Worm (Caenorhabditis elegans) whole organism, young adult: Measurements from ENCODE around the gene ZK829.7.

Experiments used
- B0336.3 ChIP-seq: fragments of 200-800 bp; sonication (Bioruptor generic); IDR thresholded peaks from 2 replicates; pipeline ENCODE4 v1.3.6; 2022; ENCODE audit warnings: missing genetic modification characterization, missing compliant biosample characterization
- F23B12.7 ChIP-seq: sonication (generic microtip); optimal IDR thresholded peaks from 2 replicates; lab custom pipeline; 2017; ENCODE audit warnings: missing genetic modification characterization, mild to moderate bottlenecking, missing compliant biosample characterization, antibody characterized with exemption, moderate library complexity; ENCODE audit not compliant: insufficient read depth
- F39B2.1 ChIP-seq: fragments of 200-800 bp; sonication (Bioruptor generic); IDR thresholded peaks from 2 replicates; pipeline ENCODE4 v1.3.6; 2022; ENCODE audit warnings: missing genetic modification reagents, missing genetic modification characterization, missing compliant biosample characterization
- F49E8.2 ChIP-seq: sonication (generic microtip); optimal IDR thresholded peaks from 3 replicates; lab custom pipeline; 2017; ENCODE audit warnings: missing genetic modification characterization, mild to moderate bottlenecking, missing compliant biosample characterization, antibody characterized with exemption, moderate library complexity; ENCODE audit not compliant: insufficient read depth
- K12H6.12 ChIP-seq: fragments of 200-800 bp; sonication (Bioruptor generic); optimal IDR thresholded peaks from 2 replicates; lab custom pipeline; 2018; ENCODE audit warnings: mild to moderate bottlenecking, missing genetic modification characterization, missing compliant biosample characterization
- T26A5.8 ChIP-seq: sonication (generic microtip); optimal IDR thresholded peaks from 2 replicates; lab custom pipeline; 2016; ENCODE audit warnings: missing genetic modification characterization, missing compliant biosample characterization
- Y53F4B.3 ChIP-seq: fragments of 200-800 bp; sonication (Bioruptor generic); IDR thresholded peaks from 2 replicates; pipeline ENCODE4 v1.3.6; 2022; ENCODE audit warnings: missing genetic modification reagents, missing genetic modification characterization, missing compliant biosample characterization
- Y56A3A.18 ChIP-seq: fragments of 200-800 bp; sonication (Bioruptor generic); IDR thresholded peaks from 2 replicates; pipeline ENCODE4 v1.3.6; 2022; ENCODE audit warnings: missing genetic modification reagents, missing genetic modification characterization, missing compliant biosample characterization
- atf-7 ChIP-seq: sonication (generic microtip); optimal IDR thresholded peaks from 2 replicates; lab custom pipeline; 2017; ENCODE audit warnings: mild to moderate bottlenecking, missing genetic modification characterization, missing compliant biosample characterization
- bed-1 ChIP-seq: fragments of 200-800 bp; sonication (Bioruptor generic); IDR thresholded peaks from 2 replicates; pipeline ENCODE4 v1.3.6; 2022; ENCODE audit warnings: missing genetic modification reagents, missing genetic modification characterization, missing compliant biosample characterization
- cebp-1 ChIP-seq, 2 experiments: fragments of 200-800 bp in 1 of 2; sonication (Bioruptor generic) in 1 of 2; sonication (generic microtip) in 1 of 2; IDR thresholded peaks in 1 of 2; optimal IDR thresholded peaks in 1 of 2; 2 replicates each; pipeline versions ENCODE4 v1.3.6 to Lab custom; 2017 to 2022; ENCODE audit warnings: missing compliant biosample characterization in 2 of 2, missing genetic modification characterization in 2 of 2, mild to moderate bottlenecking in 1 of 2, missing genetic modification reagents in 1 of 2, moderate library complexity in 1 of 2
- ceh-100 ChIP-seq: fragments of 200-800 bp; sonication (Bioruptor generic); IDR thresholded peaks from 2 replicates; pipeline ENCODE4 v1.3.6; 2022; ENCODE audit warnings: missing genetic modification reagents, missing genetic modification characterization, missing compliant biosample characterization
- ceh-27 ChIP-seq: fragments of 200-800 bp; sonication (Bioruptor generic); optimal IDR thresholded peaks from 2 replicates; lab custom pipeline; 2018; ENCODE audit warnings: mild to moderate bottlenecking, missing genetic modification characterization, moderate library complexity, missing compliant biosample characterization
- ceh-40 ChIP-seq: fragments of 200-800 bp; sonication (Bioruptor generic); IDR thresholded peaks from 2 replicates; pipeline ENCODE4 v1.3.6; 2022; ENCODE audit warnings: missing genetic modification characterization, missing compliant biosample characterization
- ceh-58 ChIP-seq: fragments of 200-800 bp; sonication (Bioruptor generic); IDR thresholded peaks from 2 replicates; pipeline ENCODE4 v1.3.6; 2022; ENCODE audit warnings: missing genetic modification characterization, missing compliant biosample characterization
- ceh-79 ChIP-seq: sonication (generic microtip); optimal IDR thresholded peaks from 2 replicates; lab custom pipeline; 2017; ENCODE audit warnings: mild to moderate bottlenecking, missing genetic modification characterization, missing compliant biosample characterization
- chd-7 ChIP-seq: sonication (generic microtip); optimal IDR thresholded peaks from 2 replicates; lab custom pipeline; 2016; ENCODE audit warnings: mild to moderate bottlenecking, missing genetic modification characterization, moderate library complexity, missing compliant biosample characterization
- dpff-1 ChIP-seq: sonication (generic microtip); optimal IDR thresholded peaks from 2 replicates; lab custom pipeline; 2017; ENCODE audit warnings: mild to moderate bottlenecking, missing genetic modification characterization, missing compliant biosample characterization
- efl-1 ChIP-seq: fragments of 150-350 bp; optimal IDR thresholded peaks from 2 replicates; lab custom pipeline; 2014; ENCODE audit warnings: missing biosample characterization, missing genetic modification reagents, missing genetic modification characterization
- egrh-3 ChIP-seq: fragments of 200-800 bp; sonication (Bioruptor generic); IDR thresholded peaks from 2 replicates; pipeline ENCODE4 v1.3.6; 2022; ENCODE audit warnings: missing genetic modification reagents, missing genetic modification characterization, missing compliant biosample characterization
- ekl-4 ChIP-seq: fragments of 200-800 bp; sonication (Bioruptor generic); IDR thresholded peaks from 2 replicates; pipeline ENCODE4 v1.3.6; 2022; ENCODE audit warnings: missing genetic modification reagents, missing genetic modification characterization, missing compliant biosample characterization
- ets-4 ChIP-seq: fragments of 200-800 bp; sonication (Bioruptor generic); optimal IDR thresholded peaks from 2 replicates; lab custom pipeline; 2018; ENCODE audit warnings: mild to moderate bottlenecking, missing genetic modification characterization, missing compliant biosample characterization
- fkh-3 ChIP-seq: sonication (generic microtip); optimal IDR thresholded peaks from 2 replicates; lab custom pipeline; 2016; ENCODE audit warnings: mild to moderate bottlenecking, missing genetic modification characterization, missing compliant biosample characterization
- hmg-1.2 ChIP-seq: fragments of 200-800 bp; sonication (Bioruptor generic); IDR thresholded peaks from 2 replicates; pipeline ENCODE4 v1.3.6; 2022; ENCODE audit warnings: missing genetic modification reagents, missing genetic modification characterization, missing compliant biosample characterization
- hmg-20 ChIP-seq: fragments of 200-800 bp; sonication (Bioruptor generic); IDR thresholded peaks from 2 replicates; pipeline ENCODE4 v1.3.6; 2022; ENCODE audit warnings: missing genetic modification reagents, missing genetic modification characterization, missing compliant biosample characterization
- hsf-1 ChIP-seq: fragments of 200-800 bp; sonication (Bioruptor generic); IDR thresholded peaks from 2 replicates; pipeline ENCODE4 v1.3.6; 2022; ENCODE audit warnings: missing genetic modification reagents, missing genetic modification characterization, missing compliant biosample characterization
- let-607 ChIP-seq, 2 experiments: fragments of 200-800 bp in 1 of 2; sonication (Bioruptor generic) in 1 of 2; sonication (generic microtip) in 1 of 2; optimal IDR thresholded peaks; 2 replicates each; lab custom pipeline; 2016 to 2018; ENCODE audit warnings: mild to moderate bottlenecking in 2 of 2, missing compliant biosample characterization in 2 of 2, missing genetic modification characterization in 2 of 2, moderate library complexity in 2 of 2, missing genotype in 1 of 2
- lin-54 ChIP-seq: fragments of 200-800 bp; sonication (Bioruptor generic); optimal IDR thresholded peaks from 2 replicates; lab custom pipeline; 2018; ENCODE audit warnings: mild to moderate bottlenecking, missing genetic modification characterization, missing compliant biosample characterization
- lir-1 ChIP-seq: fragments of 200-800 bp; sonication (Bioruptor generic); conservative IDR thresholded peaks from 2 replicates; pipeline ENCODE4 v1.3.6; 2022; ENCODE audit warnings: missing genetic modification reagents, missing genetic modification characterization, missing compliant biosample characterization
- madf-10 ChIP-seq: sonication (generic microtip); optimal IDR thresholded peaks from 2 replicates; lab custom pipeline; 2016; ENCODE audit warnings: mild to moderate bottlenecking, missing genetic modification characterization, missing compliant biosample characterization
- madf-3 ChIP-seq: fragments of 200-800 bp; sonication (Bioruptor generic); IDR thresholded peaks from 2 replicates; pipeline ENCODE4 v1.3.6; 2022; ENCODE audit warnings: missing genetic modification reagents, missing genetic modification characterization, missing compliant biosample characterization
- mel-28 ChIP-seq: sonication (generic microtip); optimal IDR thresholded peaks from 2 replicates; lab custom pipeline; 2016; ENCODE audit warnings: borderline replicate concordance, mild to moderate bottlenecking, missing genetic modification characterization, missing compliant biosample characterization
- mxl-1 ChIP-seq: sonication (generic microtip); optimal IDR thresholded peaks from 2 replicates; lab custom pipeline; 2016; ENCODE audit warnings: missing genetic modification characterization, missing compliant biosample characterization
- nhr-120 ChIP-seq: fragments of 200-800 bp; sonication (Bioruptor generic); IDR thresholded peaks from 2 replicates; pipeline ENCODE4 v1.3.6; 2022; ENCODE audit warnings: missing genetic modification characterization, missing compliant biosample characterization
- nhr-80 ChIP-seq: sonication (generic microtip); optimal IDR thresholded peaks from 2 replicates; lab custom pipeline; 2016; ENCODE audit warnings: missing genetic modification characterization, missing compliant biosample characterization
- pbrm-1 ChIP-seq: fragments of 200-800 bp; sonication (Bioruptor generic); IDR thresholded peaks from 2 replicates; pipeline ENCODE4 v1.3.6; 2022; ENCODE audit warnings: missing genetic modification reagents, missing genetic modification characterization, missing compliant biosample characterization
- rec-8 ChIP-seq, 2 experiments: sonication (generic microtip); optimal IDR thresholded peaks; 2 replicates each; lab custom pipeline; 2016; ENCODE audit warnings: mild to moderate bottlenecking in 2 of 2, missing genetic modification characterization in 2 of 2, missing genetic modification reagents in 2 of 2, missing genotype in 2 of 2, missing biosample characterization in 1 of 2, missing compliant biosample characterization in 1 of 2, moderate library complexity in 1 of 2
- repo-1 ChIP-seq: sonication (generic microtip); optimal IDR thresholded peaks from 2 replicates; lab custom pipeline; 2017; ENCODE audit warnings: mild to moderate bottlenecking, missing genetic modification characterization, missing compliant biosample characterization
- snpc-1.1 ChIP-seq: sonication (generic microtip); optimal IDR thresholded peaks from 2 replicates; lab custom pipeline; 2017; ENCODE audit warnings: missing genetic modification characterization, mild to moderate bottlenecking, missing compliant biosample characterization, antibody characterized with exemption, moderate library complexity, missing genotype, missing genetic modification reagents; ENCODE audit not compliant: insufficient read depth
- sptf-2 ChIP-seq: fragments of 200-800 bp; sonication (Bioruptor generic); optimal IDR thresholded peaks from 2 replicates; lab custom pipeline; 2018; ENCODE audit warnings: mild to moderate bottlenecking, missing genetic modification characterization, missing compliant biosample characterization
- tbx-9 ChIP-seq: sonication (generic microtip); optimal IDR thresholded peaks from 2 replicates; lab custom pipeline; 2016; ENCODE audit warnings: borderline replicate concordance, missing genetic modification characterization, inconsistent platforms, missing compliant biosample characterization
- tlf-1 ChIP-seq: fragments of 200-800 bp; sonication (Bioruptor generic); optimal IDR thresholded peaks from 2 replicates; lab custom pipeline; 2018; ENCODE audit warnings: mild to moderate bottlenecking, missing genetic modification characterization, missing compliant biosample characterization
- xnd-1 ChIP-seq: sonication (generic microtip); optimal IDR thresholded peaks from 2 replicates; lab custom pipeline; 2016; ENCODE audit warnings: missing genotype, missing genetic modification reagents, missing genetic modification characterization, missing compliant biosample characterization
- zim-3 ChIP-seq: sonication (generic microtip); optimal IDR thresholded peaks from 2 replicates; lab custom pipeline; 2017; ENCODE audit warnings: mild to moderate bottlenecking, missing genetic modification characterization, moderate library complexity, missing compliant biosample characterization
- ztf-22 ChIP-seq: fragments of 200-800 bp; sonication (Bioruptor generic); optimal IDR thresholded peaks from 2 replicates; lab custom pipeline; 2018; ENCODE audit warnings: mild to moderate bottlenecking, missing genetic modification characterization, moderate library complexity, missing compliant biosample characterization
- ztf-26 ChIP-seq: sonication (generic microtip); optimal IDR thresholded peaks from 2 replicates; lab custom pipeline; 2017; ENCODE audit warnings: missing genetic modification characterization, missing compliant biosample characterization

Gene ZK829.7

DNA sequence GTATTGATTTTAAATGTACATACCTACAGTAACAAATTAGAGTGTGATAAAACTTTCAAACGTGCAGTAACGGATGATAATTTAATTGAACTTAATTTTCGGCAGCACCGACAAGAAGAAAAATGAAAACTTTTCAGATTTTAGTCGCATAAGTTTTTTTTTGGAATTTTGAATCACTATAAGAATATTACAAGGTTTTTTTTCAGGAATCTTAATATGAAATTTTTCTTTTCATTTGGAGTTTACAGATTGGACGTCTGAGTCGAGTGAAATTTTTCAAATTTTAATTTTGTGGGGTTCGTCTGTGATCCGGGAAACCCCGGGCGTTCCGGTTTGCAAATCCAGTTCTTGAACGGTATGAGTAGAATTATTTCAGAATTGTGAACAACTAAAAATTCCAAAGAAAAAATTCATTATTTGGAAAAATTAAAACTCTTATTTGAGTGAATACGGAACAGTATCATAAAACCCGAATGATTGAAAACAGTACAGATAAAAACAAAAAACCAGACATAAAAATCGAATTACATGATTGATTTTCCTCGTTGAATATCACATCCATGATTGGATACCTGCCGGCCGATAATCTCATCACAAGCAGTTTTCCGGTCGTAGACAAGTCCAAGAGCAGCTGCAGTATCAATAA is 47.9 kb downstream of the ZK829.7 start:
- TF ChIP-seq sptf-2 (GFP tag; lab: Kevin White, UChicago), result no peak
- TF ChIP-seq F49E8.2 (tag; lab: Kevin White, UChicago), result no peak
- no peak for TF ChIP-seq hmg-20
- no peak for TF ChIP-seq F23B12.7
- no peak for TF ChIP-seq zim-3 (tag; lab: Kevin White, UChicago)
- no peak for TF ChIP-seq bed-1
- TF ChIP-seq Y56A3A.18, result peak; percentile 80; the same call in 1 of the 2 replicates
- TF ChIP-seq ceh-40 (GFP tag; lab: Robert Waterston, UW), result no peak
- no peak for TF ChIP-seq tbx-9 (tag; lab: Kevin White, UChicago)
- peak; percentile 12; the same call in 1 of the 2 replicates for TF ChIP-seq hsf-1 (GFP tag; lab: Robert Waterston, UW)
- TF ChIP-seq ztf-26, result peak; percentile 34
- TF ChIP-seq rec-8 (tag; optimal IDR thresholded peaks at IDR 0.05; lab: Kevin White, UChicago), result no peak
- peak; percentile 61 for TF ChIP-seq ekl-4 (GFP tag; lab: Robert Waterston, UW)
- peak; percentile 33; the same call in 1 of the 2 replicates for TF ChIP-seq hmg-1.2 (GFP tag; lab: Robert Waterston, UW)
- no peak for TF ChIP-seq ceh-27 (GFP tag; lab: Kevin White, UChicago)
- TF ChIP-seq ceh-100, result peak; percentile 22; the same call in 1 of the 2 replicates
- TF ChIP-seq ztf-22, result no peak
- no peak for TF ChIP-seq xnd-1
- no peak for TF ChIP-seq dpff-1 (tag; lab: Kevin White, UChicago)
- no peak for TF ChIP-seq snpc-1.1 (tag; lab: Kevin White, UChicago)
- no peak for TF ChIP-seq efl-1
- 0 out of 2 replicates have a peak, but pooled peaks have one; percentile 8 for TF ChIP-seq ceh-58 (GFP tag; lab: Robert Waterston, UW)
- 0 out of 2 replicates have a peak, but pooled peaks have one; percentile 40 for TF ChIP-seq madf-3 (GFP tag; lab: Robert Waterston, UW)
- no peak for TF ChIP-seq ets-4 (GFP tag; lab: Kevin White, UChicago)
- TF ChIP-seq ceh-79 (tag; lab: Kevin White, UChicago), result no peak
- TF ChIP-seq F39B2.1 (GFP tag; lab: Robert Waterston, UW), result peak; percentile 56; the same call in 1 of the 2 replicates
- TF ChIP-seq atf-7 (tag; lab: Kevin White, UChicago), result peak; percentile 78
- no peak for TF ChIP-seq T26A5.8 (tag; lab: Kevin White, UChicago)
- no peak; the same call in 1 of the 2 replicates for TF ChIP-seq cebp-1 (GFP tag; IDR thresholded peaks at IDR 0.05; lab: Robert Waterston, UW)
- TF ChIP-seq cebp-1 (tag; optimal IDR thresholded peaks at IDR 0.05; lab: Kevin White, UChicago), result peak; percentile 74
- no peak for TF ChIP-seq mel-28 (tag; lab: Kevin White, UChicago)
- no peak for TF ChIP-seq lir-1 (GFP tag; lab: Robert Waterston, UW)
- peak in 1 of 2 experiments; percentile 25 for TF ChIP-seq let-607 (tag; optimal IDR thresholded peaks at IDR 0.05; lab: Kevin White, UChicago)
- TF ChIP-seq mxl-1 (tag; lab: Kevin White, UChicago), result no peak
- peak; percentile 35 for TF ChIP-seq lin-54 (GFP tag; lab: Kevin White, UChicago)
- TF ChIP-seq egrh-3, result no peak
- no peak for TF ChIP-seq nhr-120 (GFP tag; lab: Robert Waterston, UW)
- TF ChIP-seq Y53F4B.3 (GFP tag; lab: Robert Waterston, UW), result no peak
- TF ChIP-seq repo-1, result peak; percentile 68
- TF ChIP-seq B0336.3, result peak; percentile 87
- peak; percentile 38 for TF ChIP-seq tlf-1 (GFP tag; lab: Kevin White, UChicago)
- TF ChIP-seq pbrm-1 (GFP tag; lab: Robert Waterston, UW), result peak; percentile 37; the same call in 1 of the 2 replicates
- TF ChIP-seq fkh-3 (tag; lab: Kevin White, UChicago), result no peak
- no peak for TF ChIP-seq chd-7 (tag; lab: Kevin White, UChicago)
- TF ChIP-seq K12H6.12, result no peak
- TF ChIP-seq madf-10 (tag; lab: Kevin White, UChicago), result no peak
- TF ChIP-seq nhr-80 (tag; lab: Kevin White, UChicago), result peak; percentile 34
